Worm (Caenorhabditis elegans) whole organism, L2 larva: ENCODE results near the gene W03B1.3.

Source experiments
- C34F6.9 ChIP-seq: fragments of 150-350 bp; optimal IDR thresholded peaks from 2 replicates; lab custom pipeline; 2014; ENCODE audit warnings: missing biosample characterization, missing genetic modification characterization
- F13H6.1 ChIP-seq: sonication (generic microtip); optimal IDR thresholded peaks from 2 replicates; lab custom pipeline; 2016; ENCODE audit warnings: missing genetic modification characterization, missing compliant biosample characterization
- R02D3.7 ChIP-seq: fragments of 150-350 bp; optimal IDR thresholded peaks from 2 replicates; lab custom pipeline; 2014; ENCODE audit warnings: missing biosample characterization, missing genetic modification characterization
- Y55F3AM.14 ChIP-seq: fragments of 200-800 bp; sonication (Bioruptor generic); optimal IDR thresholded peaks from 2 replicates; lab custom pipeline; 2018; ENCODE audit warnings: mild to moderate bottlenecking, missing genetic modification characterization, missing compliant biosample characterization
- ZK546.5 ChIP-seq: sonication (generic microtip); optimal IDR thresholded peaks from 2 replicates; lab custom pipeline; 2017; ENCODE audit warnings: missing biosample characterization, missing genetic modification characterization
- alr-1 ChIP-seq: fragments of 150-350 bp; optimal IDR thresholded peaks from 2 replicates; lab custom pipeline; 2014; ENCODE audit warnings: missing biosample characterization, missing genetic modification characterization
- aly-2 ChIP-seq: fragments of 150-350 bp; optimal IDR thresholded peaks from 2 replicates; lab custom pipeline; 2014; ENCODE audit warnings: missing biosample characterization, missing genetic modification characterization
- ama-1 ChIP-seq: fragments of 150-350 bp; optimal IDR thresholded peaks from 2 replicates; lab custom pipeline; 2018; ENCODE audit warnings: inconsistent platforms
- blmp-1 ChIP-seq: sonication (generic microtip); optimal IDR thresholded peaks from 2 replicates; lab custom pipeline; 2017; ENCODE audit warnings: missing genetic modification characterization, mild to moderate bottlenecking, missing compliant biosample characterization, antibody characterized with exemption, moderate library complexity; ENCODE audit not compliant: insufficient read depth
- ceh-16 ChIP-seq: fragments of 150-350 bp; optimal IDR thresholded peaks from 2 replicates; lab custom pipeline; 2014; ENCODE audit warnings: missing biosample characterization, missing genetic modification characterization
- ceh-82 ChIP-seq: fragments of 150-350 bp; optimal IDR thresholded peaks from 2 replicates; lab custom pipeline; 2014; ENCODE audit warnings: missing biosample characterization, missing genetic modification characterization
- crh-2 ChIP-seq: sonication (generic microtip); optimal IDR thresholded peaks from 2 replicates; lab custom pipeline; 2017; ENCODE audit warnings: missing biosample characterization, missing genetic modification characterization
- egl-27 ChIP-seq: sonication (generic microtip); optimal IDR thresholded peaks from 3 replicates; lab custom pipeline; 2017; ENCODE audit warnings: missing biosample characterization, missing genetic modification reagents, missing genetic modification characterization
- elt-1 ChIP-seq: fragments of 150-350 bp; optimal IDR thresholded peaks from 2 replicates; lab custom pipeline; 2014; ENCODE audit warnings: missing biosample characterization, missing genetic modification characterization
- fos-1 ChIP-seq: fragments of 150-350 bp; optimal IDR thresholded peaks from 2 replicates; lab custom pipeline; 2014; ENCODE audit warnings: missing biosample characterization, missing genetic modification characterization
- gmeb-1 ChIP-seq: fragments of 150-350 bp; optimal IDR thresholded peaks from 2 replicates; lab custom pipeline; 2014; ENCODE audit warnings: missing biosample characterization, missing genetic modification characterization
- lin-11 ChIP-seq: fragments of 150-350 bp; sonication (generic microtip); optimal IDR thresholded peaks from 2 replicates; lab custom pipeline; 2014; ENCODE audit warnings: missing biosample characterization, missing genetic modification characterization, inconsistent platforms, mixed read lengths
- lin-13 ChIP-seq: fragments of 150-350 bp; optimal IDR thresholded peaks from 2 replicates; lab custom pipeline; 2014; ENCODE audit warnings: missing biosample characterization, missing genetic modification reagents, missing genetic modification characterization
- lin-39 ChIP-seq: fragments of 150-350 bp; optimal IDR thresholded peaks from 2 replicates; lab custom pipeline; 2014; ENCODE audit warnings: missing biosample characterization, missing genetic modification reagents, missing genetic modification characterization
- lsy-2 ChIP-seq, 2 experiments: fragments of 150-350 bp in 1 of 2; sonication (generic microtip) in 1 of 2; optimal IDR thresholded peaks; 2 replicates each; lab custom pipeline; 2014 to 2017; ENCODE audit warnings: missing biosample characterization in 2 of 2, missing genetic modification characterization in 2 of 2
- mab-5 ChIP-seq: fragments of 150-350 bp; optimal IDR thresholded peaks from 2 replicates; lab custom pipeline; 2014; ENCODE audit warnings: missing biosample characterization, missing genetic modification characterization
- mbf-1 ChIP-seq: sonication (generic microtip); optimal IDR thresholded peaks from 2 replicates; lab custom pipeline; 2017; ENCODE audit warnings: missing biosample characterization, missing genetic modification characterization
- mdl-1 ChIP-seq, 2 experiments: fragments of 150-350 bp in 1 of 2; sonication (generic microtip) in 1 of 2; optimal IDR thresholded peaks; 2 replicates each; lab custom pipeline; 2017; ENCODE audit warnings: missing biosample characterization in 2 of 2, missing genetic modification characterization in 2 of 2
- nhr-10 ChIP-seq: sonication (generic microtip); optimal IDR thresholded peaks from 2 replicates; lab custom pipeline; 2017; ENCODE audit warnings: missing biosample characterization, missing genetic modification characterization
- nhr-11 ChIP-seq: fragments of 150-350 bp; optimal IDR thresholded peaks from 2 replicates; lab custom pipeline; 2014; ENCODE audit warnings: missing biosample characterization, missing genetic modification characterization
- nhr-12 ChIP-seq: fragments of 150-350 bp; optimal IDR thresholded peaks from 2 replicates; lab custom pipeline; 2014; ENCODE audit warnings: missing biosample characterization, missing genetic modification characterization
- nhr-21 ChIP-seq: fragments of 150-350 bp; optimal IDR thresholded peaks from 2 replicates; lab custom pipeline; 2014; ENCODE audit warnings: missing biosample characterization, missing genetic modification characterization
- nhr-23 ChIP-seq: fragments of 150-350 bp; optimal IDR thresholded peaks from 2 replicates; lab custom pipeline; 2014; ENCODE audit warnings: missing biosample characterization, missing genetic modification reagents, missing genetic modification characterization
- nhr-237 ChIP-seq: fragments of 150-350 bp; optimal IDR thresholded peaks from 2 replicates; lab custom pipeline; 2014; ENCODE audit warnings: missing biosample characterization, missing genetic modification characterization
- nhr-25 ChIP-seq: fragments of 150-350 bp; sonication (generic microtip); optimal IDR thresholded peaks from 3 replicates; lab custom pipeline; 2014; ENCODE audit warnings: missing biosample characterization, missing genetic modification characterization
- nhr-6 ChIP-seq: fragments of 150-350 bp; optimal IDR thresholded peaks from 2 replicates; lab custom pipeline; 2014; ENCODE audit warnings: missing biosample characterization, missing genetic modification characterization
- nhr-77 ChIP-seq: fragments of 150-350 bp; optimal IDR thresholded peaks from 2 replicates; lab custom pipeline; 2014; ENCODE audit warnings: missing biosample characterization, missing genetic modification characterization
- peb-1 ChIP-seq: fragments of 150-350 bp; optimal IDR thresholded peaks from 2 replicates; lab custom pipeline; 2014; ENCODE audit warnings: missing biosample characterization, missing genetic modification characterization
- sem-4 ChIP-seq: fragments of 150-350 bp; optimal IDR thresholded peaks from 2 replicates; lab custom pipeline; 2014; ENCODE audit warnings: missing biosample characterization, missing genetic modification reagents, missing genetic modification characterization
- skn-1 ChIP-seq: sonication (generic microtip); optimal IDR thresholded peaks from 2 replicates; lab custom pipeline; 2017; ENCODE audit warnings: missing biosample characterization, missing genetic modification characterization
- sma-3 ChIP-seq: sonication (generic microtip); optimal IDR thresholded peaks from 2 replicates; lab custom pipeline; 2016; ENCODE audit warnings: missing genetic modification reagents, missing genetic modification characterization, missing compliant biosample characterization
- sma-9 ChIP-seq, 2 experiments: fragments of 150-350 bp in 1 of 2; sonication (generic microtip) in 1 of 2; optimal IDR thresholded peaks; 2 replicates each; lab custom pipeline; 2014 to 2016; ENCODE audit warnings: missing genetic modification characterization in 2 of 2, mild to moderate bottlenecking in 1 of 2, missing biosample characterization in 1 of 2, missing compliant biosample characterization in 1 of 2, missing genetic modification reagents in 1 of 2, moderate library complexity in 1 of 2
- snpc-4 ChIP-seq: fragments of 150-350 bp; optimal IDR thresholded peaks from 2 replicates; lab custom pipeline; 2014; ENCODE audit warnings: missing biosample characterization, missing genetic modification characterization
- unc-39 ChIP-seq: fragments of 150-350 bp; optimal IDR thresholded peaks from 2 replicates; lab custom pipeline; 2014; ENCODE audit warnings: missing biosample characterization, missing genetic modification characterization
- unc-55 ChIP-seq: fragments of 150-350 bp; sonication (generic microtip); optimal IDR thresholded peaks from 3 replicates; lab custom pipeline; 2014; ENCODE audit warnings: missing biosample characterization, missing genetic modification reagents, missing genetic modification characterization
- unc-62 ChIP-seq: fragments of 150-350 bp; optimal IDR thresholded peaks from 2 replicates; lab custom pipeline; 2014; ENCODE audit warnings: missing biosample characterization, missing genetic modification reagents, missing genetic modification characterization
- zag-1 ChIP-seq: fragments of 150-350 bp; optimal IDR thresholded peaks from 2 replicates; lab custom pipeline; 2014; ENCODE audit warnings: missing biosample characterization, missing genetic modification characterization
- ztf-1 ChIP-seq: fragments of 200-800 bp; sonication (Bioruptor generic); conservative IDR thresholded peaks from 2 replicates; pipeline ENCODE4 v1.3.6; 2022; ENCODE audit warnings: missing genetic modification characterization, missing compliant biosample characterization
- ztf-11 ChIP-seq: sonication (generic microtip); optimal IDR thresholded peaks from 2 replicates; lab custom pipeline; 2017; ENCODE audit warnings: missing biosample characterization, missing genetic modification characterization
- ztf-4 ChIP-seq: fragments of 150-350 bp; optimal IDR thresholded peaks from 2 replicates; lab custom pipeline; 2014; ENCODE audit warnings: missing biosample characterization, missing genetic modification characterization

Gene W03B1.3

ce11 chrIV:4336139-4336851 lies at the start of gene W03B1.3, which contains the start of gene oac-51:
W03B1.3 (minus strand) TSS chrIV:4336239.
oac-51 (plus strand) TSS chrIV:4336801.
- TF ChIP-seq nhr-23 (tag; lab: Kevin White, UChicago) (no peak), blmp-1 (tag; lab: Kevin White, UChicago) (no peak), gmeb-1 (tag; lab: Kevin White, UChicago) (no peak), C34F6.9 (tag; lab: Kevin White, UChicago) (no peak), zag-1 (no peak), R02D3.7 (tag; lab: Kevin White, UChicago) (no peak), nhr-10 (no peak), nhr-237 (tag; lab: Kevin White, UChicago) (no peak), unc-39 (tag; lab: Kevin White, UChicago) (no peak)

DNA sequence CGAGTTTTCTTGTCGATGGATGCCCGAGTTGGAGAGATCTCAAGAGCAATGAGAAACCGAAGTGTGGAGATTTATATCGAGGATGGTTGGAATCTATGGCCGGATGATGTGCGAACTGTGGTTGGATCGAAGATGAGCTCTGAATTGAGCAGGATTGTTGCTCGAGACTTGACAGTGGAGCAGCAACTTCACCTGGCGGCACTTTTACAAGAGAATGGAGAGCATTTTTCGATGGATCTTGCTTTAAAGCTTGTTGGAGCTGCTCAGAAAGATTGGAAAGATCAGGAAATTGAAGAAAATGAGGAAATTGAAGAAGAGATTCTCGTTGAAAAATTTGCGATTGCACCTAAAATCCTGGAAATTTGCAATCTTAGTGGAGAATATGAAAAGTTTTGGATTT lies 33.1 kb upstream of the W03B1.3 start:
- TF ChIP-seq ama-1 (no peak), sma-3 (GFP tag; lab: Kevin White, UChicago) (no peak), peb-1 (no peak), aly-2 (tag; lab: Kevin White, UChicago) (no peak), unc-39 (tag; lab: Kevin White, UChicago) (no peak), lin-39 (tag; lab: Kevin White, UChicago) (no peak), sma-9 (GFP tag; optimal IDR thresholded peaks at IDR 0.05; lab: Kevin White, UChicago) (no peak), sma-9 (tag; optimal IDR thresholded peaks at IDR 0.05; lab: Kevin White, UChicago) (no peak), alr-1 (tag; lab: Kevin White, UChicago) (no peak), nhr-11 (no peak), sem-4 (tag; lab: Kevin White, UChicago) (no peak), mbf-1 (no peak), nhr-10 (no peak), gmeb-1 (tag; lab: Kevin White, UChicago) (no peak), unc-62 (GFP tag; lab: Kevin White, UChicago) (no peak), crh-2 (tag; lab: Kevin White, UChicago) (no peak), blmp-1 (tag; lab: Kevin White, UChicago) (no peak), ztf-1 (no peak), R02D3.7 (tag; lab: Kevin White, UChicago) (no peak), elt-1 (tag; lab: Kevin White, UChicago) (no peak)

ce11 chrIV:4360497-4360896 lies 24.5 kb upstream of the W03B1.3 start, which contains the start of gene F55F10.1:
F55F10.1 (plus strand) TSS chrIV:4360837.
- peak; percentile 53 for TF ChIP-seq unc-55 (GFP tag; lab: Kevin White, UChicago)
- TF ChIP-seq snpc-4 (tag; lab: Kevin White, UChicago): no peak
- TF ChIP-seq unc-39 (tag; lab: Kevin White, UChicago): no peak
- TF ChIP-seq nhr-10: no peak
- TF ChIP-seq nhr-77 (tag; lab: Kevin White, UChicago): no peak
- no peak for TF ChIP-seq ceh-82
- TF ChIP-seq F13H6.1 (tag; lab: Kevin White, UChicago): peak; percentile 36
- TF ChIP-seq blmp-1 (tag; lab: Kevin White, UChicago): no peak
- peak; percentile 83 to 88 for TF ChIP-seq lsy-2 (tag; optimal IDR thresholded peaks at IDR 0.05; lab: Kevin White, UChicago)
- no peak for TF ChIP-seq nhr-12
- no peak for TF ChIP-seq ceh-16
- no peak for TF ChIP-seq skn-1
- TF ChIP-seq sma-9 (GFP tag; optimal IDR thresholded peaks at IDR 0.05; lab: Kevin White, UChicago): no peak
- TF ChIP-seq sma-9 (tag; optimal IDR thresholded peaks at IDR 0.05; lab: Kevin White, UChicago): no peak
- no peak for TF ChIP-seq ztf-1
- no peak for TF ChIP-seq elt-1 (tag; lab: Kevin White, UChicago)
- TF ChIP-seq crh-2 (tag; lab: Kevin White, UChicago): peak; percentile 52
- TF ChIP-seq nhr-237 (tag; lab: Kevin White, UChicago): no peak
- no peak for TF ChIP-seq mdl-1 (tag; optimal IDR thresholded peaks at IDR 0.05; lab: Kevin White, UChicago)
- TF ChIP-seq mab-5: peak; percentile 9
- no peak for TF ChIP-seq mbf-1
- TF ChIP-seq ztf-11: no peak
- no peak for TF ChIP-seq sem-4 (tag; lab: Kevin White, UChicago)
- no peak for TF ChIP-seq nhr-23 (tag; lab: Kevin White, UChicago)
- TF ChIP-seq egl-27: peak; percentile 15
- peak; percentile 79 for TF ChIP-seq C34F6.9 (tag; lab: Kevin White, UChicago)
- TF ChIP-seq sma-3 (GFP tag; lab: Kevin White, UChicago): peak; percentile 48
- TF ChIP-seq nhr-11: no peak
- no peak for TF ChIP-seq zag-1
- no peak for TF ChIP-seq ama-1
- TF ChIP-seq lin-11 (tag; lab: Kevin White, UChicago): no peak
- TF ChIP-seq nhr-6 (tag; lab: Kevin White, UChicago): no peak
- TF ChIP-seq ztf-4 (tag; lab: Kevin White, UChicago): no peak
- TF ChIP-seq nhr-21 (tag; lab: Kevin White, UChicago): peak; percentile 9
- TF ChIP-seq peb-1: no peak
- TF ChIP-seq aly-2 (tag; lab: Kevin White, UChicago): no peak
- no peak for TF ChIP-seq ZK546.5 (tag; lab: Kevin White, UChicago)
- no peak for TF ChIP-seq Y55F3AM.14 (GFP tag; lab: Kevin White, UChicago)
- TF ChIP-seq lin-13: no peak
- TF ChIP-seq unc-62 (GFP tag; lab: Kevin White, UChicago): no peak
- TF ChIP-seq fos-1: peak; percentile 27
- peak; percentile 52 for TF ChIP-seq nhr-25 (tag; lab: Kevin White, UChicago)
- TF ChIP-seq R02D3.7 (tag; lab: Kevin White, UChicago): no peak
